Fruit fly (Drosophila melanogaster) whole organism, embryonic: Measurements from ENCODE around the gene Gcn5.

Source experiments
- B-H2 ChIP-seq: fragments of 200-800 bp; sonication (Bioruptor generic); optimal IDR thresholded peaks from 2 replicates; lab custom pipeline; 2018; ENCODE audit warnings: missing biosample characterization, mild to moderate bottlenecking, missing genetic modification characterization
- CG10147 ChIP-seq: fragments of 200-800 bp; sonication (Bioruptor generic); optimal IDR thresholded peaks from 2 replicates; lab custom pipeline; 2019; ENCODE audit warnings: missing biosample characterization, mild to moderate bottlenecking, missing genetic modification characterization, moderate library complexity
- CG12071 ChIP-seq: fragments of 200-800 bp; sonication (Bioruptor generic); optimal IDR thresholded peaks from 3 replicates; lab custom pipeline; 2018; ENCODE audit warnings: missing biosample characterization, mild to moderate bottlenecking, missing genetic modification characterization
- CG12299 ChIP-seq: fragments of 200-800 bp; sonication (Bioruptor generic); optimal IDR thresholded peaks from 2 replicates; lab custom pipeline; 2018; ENCODE audit warnings: missing biosample characterization, mild to moderate bottlenecking, missing genetic modification characterization
- CG12744 ChIP-seq: fragments of 200-800 bp; sonication (Bioruptor generic); optimal IDR thresholded peaks from 2 replicates; lab custom pipeline; 2016; ENCODE audit warnings: missing biosample characterization, missing genetic modification characterization
- CG12942 ChIP-seq: fragments of 200-800 bp; sonication (Bioruptor generic); optimal IDR thresholded peaks from 3 replicates; lab custom pipeline; 2016; ENCODE audit warnings: missing biosample characterization, missing genetic modification characterization
- CG14014 ChIP-seq: fragments of 200-800 bp; sonication (Bioruptor generic); IDR thresholded peaks from 2 replicates; pipeline ENCODE4 v1.3.6; 2022; ENCODE audit warnings: missing biosample characterization, missing genetic modification characterization
- CG15073 ChIP-seq: fragments of 200-800 bp; sonication (Bioruptor generic); optimal IDR thresholded peaks from 2 replicates; lab custom pipeline; 2016; ENCODE audit warnings: missing biosample characterization, missing genetic modification characterization
- CG1529 ChIP-seq: fragments of 200-800 bp; sonication (Bioruptor generic); optimal IDR thresholded peaks from 3 replicates; lab custom pipeline; 2018; ENCODE audit warnings: missing biosample characterization, missing genetic modification characterization
- CG16815 ChIP-seq: fragments of 200-800 bp; sonication (Bioruptor generic); optimal IDR thresholded peaks from 3 replicates; lab custom pipeline; 2017; ENCODE audit warnings: missing biosample characterization, mild to moderate bottlenecking, missing genetic modification characterization
- CG17802 ChIP-seq: fragments of 200-800 bp; sonication (Bioruptor generic); optimal IDR thresholded peaks from 2 replicates; lab custom pipeline; 2018; ENCODE audit warnings: missing biosample characterization, mild to moderate bottlenecking, missing genetic modification characterization, moderate library complexity
- CG17829 ChIP-seq: fragments of 200-800 bp; optimal IDR thresholded peaks from 2 replicates; lab custom pipeline; 2019; ENCODE audit warnings: missing biosample characterization, mild to moderate bottlenecking, missing genetic modification characterization, moderate library complexity
- CG18476 ChIP-seq: fragments of 200-800 bp; sonication (Bioruptor generic); optimal IDR thresholded peaks from 2 replicates; lab custom pipeline; 2016; ENCODE audit warnings: missing biosample characterization, mild to moderate bottlenecking, missing genetic modification characterization
- CG2116 ChIP-seq: fragments of 200-800 bp; sonication (Bioruptor generic); optimal IDR thresholded peaks from 3 replicates; lab custom pipeline; 2018; ENCODE audit warnings: missing biosample characterization, mild to moderate bottlenecking, missing genetic modification characterization
- CG31388 ChIP-seq: fragments of 200-800 bp; sonication (Bioruptor generic); optimal IDR thresholded peaks from 2 replicates; lab custom pipeline; 2016; ENCODE audit warnings: missing biosample characterization, missing genetic modification characterization
- CG3281 ChIP-seq: fragments of 200-800 bp; sonication (Bioruptor generic); optimal IDR thresholded peaks from 3 replicates; lab custom pipeline; 2017; ENCODE audit warnings: missing biosample characterization, mild to moderate bottlenecking, missing genetic modification characterization
- CG3838 ChIP-seq: fragments of 200-800 bp; sonication (Bioruptor generic); optimal IDR thresholded peaks from 3 replicates; lab custom pipeline; 2016; ENCODE audit warnings: missing biosample characterization, missing genetic modification characterization
- CG4617 ChIP-seq: fragments of 200-800 bp; sonication (Bioruptor generic); optimal IDR thresholded peaks from 3 replicates; lab custom pipeline; 2016; ENCODE audit warnings: missing biosample characterization, missing genetic modification characterization, borderline replicate concordance
- CG5953 ChIP-seq: fragments of 200-800 bp; sonication (Bioruptor generic); IDR thresholded peaks from 2 replicates; pipeline ENCODE4 v1.3.6; 2022; ENCODE audit warnings: missing biosample characterization, missing genetic modification characterization
- CG9215 ChIP-seq: fragments of 200-800 bp; sonication (Bioruptor generic); IDR thresholded peaks from 2 replicates; pipeline ENCODE4 v1.3.6; 2022; ENCODE audit warnings: missing biosample characterization, missing genetic modification characterization
- CkIIα-i1 ChIP-seq: fragments of 200-800 bp; sonication (Bioruptor generic); IDR thresholded peaks from 2 replicates; pipeline ENCODE4 v1.3.6; 2022; ENCODE audit warnings: missing biosample characterization, missing genetic modification characterization
- CoRest ChIP-seq: fragments of 200-800 bp; sonication (Bioruptor generic); optimal IDR thresholded peaks from 3 replicates; lab custom pipeline; 2018; ENCODE audit warnings: missing biosample characterization, mild to moderate bottlenecking, missing genetic modification characterization, moderate library complexity
- Dbx ChIP-seq: fragments of 200-800 bp; sonication (Bioruptor generic); IDR thresholded peaks from 3 replicates; pipeline ENCODE4 v1.3.6; 2022; ENCODE audit warnings: missing biosample characterization, missing genetic modification characterization
- Doc3 ChIP-seq: fragments of 200-800 bp; sonication (Bioruptor generic); IDR thresholded peaks from 3 replicates; pipeline ENCODE4 v1.3.6; 2022; ENCODE audit warnings: missing biosample characterization, missing genetic modification characterization; ENCODE audit not compliant: partially characterized antibody
- Dp ChIP-seq: fragments of 200-800 bp; sonication (Bioruptor generic); optimal IDR thresholded peaks from 2 replicates; lab custom pipeline; 2018; ENCODE audit warnings: missing biosample characterization, mild to moderate bottlenecking, missing genetic modification characterization, moderate library complexity
- Elba2 ChIP-seq: fragments of 200-800 bp; sonication (Bioruptor generic); optimal IDR thresholded peaks from 3 replicates; lab custom pipeline; 2016; ENCODE audit warnings: missing biosample characterization, missing genetic modification characterization
- HLH54F ChIP-seq: fragments of 200-800 bp; sonication (Bioruptor generic); optimal IDR thresholded peaks from 3 replicates; lab custom pipeline; 2016; ENCODE audit warnings: missing biosample characterization, missing genetic modification characterization
- Rx ChIP-seq: fragments of 200-800 bp; sonication (Bioruptor generic); IDR thresholded peaks from 2 replicates; pipeline ENCODE4 v1.3.6; 2022; ENCODE audit warnings: missing biosample characterization, missing genetic modification characterization
- Xbp1 ChIP-seq: fragments of 200-800 bp; sonication (Bioruptor generic); optimal IDR thresholded peaks from 3 replicates; lab custom pipeline; 2016; ENCODE audit warnings: missing biosample characterization, mild to moderate bottlenecking, missing genetic modification characterization
- ac ChIP-seq: fragments of 200-800 bp; sonication (Bioruptor generic); optimal IDR thresholded peaks from 3 replicates; lab custom pipeline; 2017; ENCODE audit warnings: missing biosample characterization, mild to moderate bottlenecking, missing genetic modification characterization
- az2 ChIP-seq: fragments of 200-800 bp; sonication (Bioruptor generic); optimal IDR thresholded peaks from 3 replicates; lab custom pipeline; 2016; ENCODE audit warnings: missing biosample characterization, missing genetic modification characterization
- bbx ChIP-seq: fragments of 200-800 bp; sonication (Bioruptor generic); IDR thresholded peaks from 2 replicates; pipeline ENCODE4 v1.3.6; 2022; ENCODE audit warnings: missing biosample characterization, missing genetic modification characterization; ENCODE audit not compliant: partially characterized antibody
- bowl ChIP-seq: fragments of 200-800 bp; sonication (Bioruptor generic); IDR thresholded peaks from 2 replicates; pipeline ENCODE4 v1.3.6; 2022; ENCODE audit warnings: missing biosample characterization, missing genetic modification characterization
- cas ChIP-seq: fragments of 200-800 bp; sonication (Bioruptor generic); IDR thresholded peaks from 2 replicates; pipeline ENCODE4 v1.3.6; 2022; ENCODE audit warnings: missing biosample characterization, missing genetic modification characterization
- da ChIP-seq: fragments of 200-800 bp; sonication (Bioruptor generic); optimal IDR thresholded peaks from 2 replicates; lab custom pipeline; 2016; ENCODE audit warnings: missing biosample characterization, missing genetic modification characterization
- danr ChIP-seq: fragments of 200-800 bp; sonication (Bioruptor generic); IDR thresholded peaks from 2 replicates; pipeline ENCODE4 v1.3.6; 2022; ENCODE audit warnings: missing biosample characterization, missing genetic modification characterization
- emc ChIP-seq: fragments of 200-800 bp; sonication (Bioruptor generic); optimal IDR thresholded peaks from 2 replicates; lab custom pipeline; 2016; ENCODE audit warnings: missing biosample characterization, missing genetic modification characterization
- eve ChIP-seq, 2 experiments: fragments of >200 bp; optimal IDR thresholded peaks; 2 replicates each; lab custom pipeline; 2017; ENCODE audit warnings: missing biosample characterization in 2 of 2, missing genetic modification characterization in 2 of 2
- fd96Cb ChIP-seq: fragments of 200-800 bp; sonication (Bioruptor generic); optimal IDR thresholded peaks from 2 replicates; lab custom pipeline; 2018; ENCODE audit warnings: missing biosample characterization, mild to moderate bottlenecking, missing genetic modification characterization, moderate library complexity
- her ChIP-seq: fragments of 200-800 bp; sonication (Bioruptor generic); optimal IDR thresholded peaks from 2 replicates; lab custom pipeline; 2016; ENCODE audit warnings: missing biosample characterization, missing genetic modification characterization
- inv ChIP-seq: fragments of 200-800 bp; sonication (Bioruptor generic); IDR thresholded peaks from 2 replicates; pipeline ENCODE4 v1.3.6; 2022; ENCODE audit warnings: missing biosample characterization, missing genetic modification characterization; ENCODE audit not compliant: partially characterized antibody
- jing ChIP-seq: fragments of 200-800 bp; sonication (Bioruptor generic); optimal IDR thresholded peaks from 2 replicates; lab custom pipeline; 2018; ENCODE audit warnings: missing biosample characterization, mild to moderate bottlenecking, missing genetic modification characterization
- lab ChIP-seq: fragments of 200-800 bp; sonication (Bioruptor generic); optimal IDR thresholded peaks from 3 replicates; lab custom pipeline; 2017; ENCODE audit warnings: missing biosample characterization, missing genetic modification characterization, mild to moderate bottlenecking, moderate library complexity, missing genetic modification reagents
- nerfin-1 ChIP-seq: fragments of 200-800 bp; sonication (Bioruptor generic); optimal IDR thresholded peaks from 3 replicates; lab custom pipeline; 2019; ENCODE audit warnings: missing biosample characterization, mild to moderate bottlenecking, missing genetic modification characterization, moderate library complexity
- pho ChIP-seq: fragments of 200-800 bp; sonication (Bioruptor generic); optimal IDR thresholded peaks from 2 replicates; lab custom pipeline; 2016; ENCODE audit warnings: missing biosample characterization, missing genetic modification characterization
- ranshi ChIP-seq: fragments of 200-800 bp; sonication (Bioruptor generic); IDR thresholded peaks from 2 replicates; pipeline ENCODE4 v1.3.6; 2022; ENCODE audit warnings: missing biosample characterization, missing genetic modification characterization
- sim ChIP-seq: fragments of 200-800 bp; sonication (Bioruptor generic); IDR thresholded peaks from 2 replicates; pipeline ENCODE4 v1.3.6; 2022; ENCODE audit warnings: missing biosample characterization, missing genetic modification characterization
- sug ChIP-seq: fragments of 200-800 bp; optimal IDR thresholded peaks from 2 replicates; lab custom pipeline; 2019; ENCODE audit warnings: missing biosample characterization, mild to moderate bottlenecking, missing genetic modification characterization, moderate library complexity
- trh ChIP-seq: fragments of 200-800 bp; sonication (Bioruptor generic); optimal IDR thresholded peaks from 2 replicates; lab custom pipeline; 2016; ENCODE audit warnings: missing biosample characterization, missing genetic modification characterization
- zfh1 ChIP-seq: fragments of 200-800 bp; sonication (Bioruptor generic); IDR thresholded peaks from 3 replicates; pipeline ENCODE4 v1.3.6; 2022; ENCODE audit warnings: missing biosample characterization, missing genetic modification characterization

Gcn5 gene

DNA sequence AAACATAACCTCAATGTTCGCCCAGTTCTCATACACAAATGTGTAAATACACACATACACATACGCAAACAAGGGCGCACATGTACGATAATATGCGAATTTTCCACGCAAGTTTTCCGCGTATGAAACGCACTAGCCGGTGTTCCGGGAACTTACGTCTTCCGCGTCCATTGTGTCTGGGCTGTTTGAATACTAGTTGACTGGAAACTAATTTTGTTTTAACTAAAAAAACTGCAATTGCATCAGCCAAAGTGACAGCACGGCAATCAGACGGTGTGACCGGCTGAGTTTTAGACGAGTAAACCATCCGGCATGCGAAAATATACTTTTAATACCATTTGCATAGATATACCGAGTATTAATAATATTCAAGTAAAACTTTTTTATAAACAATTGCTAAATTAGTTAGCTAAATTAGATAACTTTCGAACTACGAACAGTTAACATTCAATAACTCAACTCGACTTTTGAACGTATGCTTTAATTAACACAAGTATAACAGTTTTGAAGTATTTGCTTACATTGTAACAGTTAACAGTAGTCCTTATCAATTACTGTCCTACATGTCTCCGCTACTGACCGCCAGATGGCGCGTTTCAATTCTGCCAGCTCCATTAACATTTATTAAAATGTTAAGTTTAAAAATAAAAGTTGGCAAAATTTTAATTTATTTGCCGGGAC lies 2.8 kb upstream of the Gcn5 start, which contains the start of gene eIF2beta (continued):
- TF ChIP-seq ranshi (GFP tag; lab: Robert Waterston, UW): no peak; the same call in 1 of the 2 replicates
- no peak for TF ChIP-seq emc (GFP tag; lab: Kevin White, UChicago)
- no peak for TF ChIP-seq B-H2
- peak; percentile 49 for TF ChIP-seq az2 (GFP tag; lab: Kevin White, UChicago)
- no peak for TF ChIP-seq zfh1 (GFP tag; lab: Robert Waterston, UW)
- peak; percentile 66 for TF ChIP-seq CG12071
- TF ChIP-seq ac: peak; percentile 38
- TF ChIP-seq her (GFP tag; lab: Kevin White, UChicago): no peak
- no peak for TF ChIP-seq CG31388 (GFP tag; lab: Kevin White, UChicago)
- TF ChIP-seq da (GFP tag; lab: Kevin White, UChicago): no peak
- no peak for TF ChIP-seq Doc3 (GFP tag; lab: Robert Waterston, UW)
- TF ChIP-seq CG14014 (GFP tag; lab: Robert Waterston, UW): no peak; the same call in 1 of the 2 replicates
- TF ChIP-seq fd96Cb (tag; lab: Kevin White, UChicago): no peak
- peak; percentile 64 for TF ChIP-seq CG4617
- TF ChIP-seq CG9215 (GFP tag; lab: Robert Waterston, UW): no peak
- TF ChIP-seq CG10147 (GFP tag; lab: Kevin White, UChicago): peak; percentile 31
- peak; percentile 23 for TF ChIP-seq CG17829 (tag; lab: Kevin White, UChicago)
- TF ChIP-seq Dp (GFP tag; lab: Kevin White, UChicago): peak; percentile 31
- no peak for TF ChIP-seq CG12942
- no peak for TF ChIP-seq eve (GFP tag; optimal IDR thresholded peaks at IDR 0.05; lab: Kevin White, UChicago)
- TF ChIP-seq CG18476 (GFP tag; lab: Kevin White, UChicago): peak; percentile 41
- peak; percentile 7 for TF ChIP-seq CG1529
- no peak for TF ChIP-seq CG15073 (GFP tag; lab: Kevin White, UChicago)
- no peak for TF ChIP-seq CkIIα-i1
- no peak for TF ChIP-seq inv (GFP tag; lab: Robert Waterston, UW)
- TF ChIP-seq CoRest (tag; lab: Kevin White, UChicago): no peak
- no peak for TF ChIP-seq pho (GFP tag; lab: Kevin White, UChicago)
- TF ChIP-seq Elba2 (GFP tag; lab: Kevin White, UChicago): no peak
- 0 out of 2 replicates have a peak, but pooled peaks have one; percentile 8 for TF ChIP-seq bowl
- peak; percentile 4 for TF ChIP-seq sug (tag; lab: Kevin White, UChicago)
- peak; percentile 40 for TF ChIP-seq CG2116 (GFP tag; lab: Kevin White, UChicago)
- no peak for TF ChIP-seq trh (GFP tag; lab: Kevin White, UChicago)
- TF ChIP-seq Dbx (GFP tag; lab: Robert Waterston, UW): no peak
- no peak for TF ChIP-seq jing (GFP tag; lab: Kevin White, UChicago)
- TF ChIP-seq CG12299 (tag; lab: Kevin White, UChicago): no peak
- no peak for TF ChIP-seq CG16815 (GFP tag; lab: Kevin White, UChicago)
- TF ChIP-seq HLH54F (GFP tag; lab: Kevin White, UChicago): no peak
- TF ChIP-seq bbx (GFP tag; lab: Robert Waterston, UW): no peak
- TF ChIP-seq CG3281 (GFP tag; lab: Kevin White, UChicago): peak; percentile 46
- peak; percentile 33 for TF ChIP-seq nerfin-1 (tag; lab: Kevin White, UChicago)
- TF ChIP-seq Rx (GFP tag; lab: Robert Waterston, UW): no peak
- no peak for TF ChIP-seq CG5953 (GFP tag; lab: Robert Waterston, UW)
- TF ChIP-seq Xbp1 (GFP tag; lab: Kevin White, UChicago): peak; percentile 34
- TF ChIP-seq cas: no peak
- no peak for TF ChIP-seq CG3838 (GFP tag; lab: Kevin White, UChicago)
- no peak for TF ChIP-seq danr
- peak; percentile 62 for TF ChIP-seq lab (GFP tag; lab: Kevin White, UChicago)
- TF ChIP-seq CG12744: no peak
- peak; percentile 26 for TF ChIP-seq CG17802 (tag; lab: Kevin White, UChicago)
- TF ChIP-seq sim (GFP tag; lab: Robert Waterston, UW): 0 out of 2 replicates have a peak, but pooled peaks have one; percentile 8
